Fruit fly (Drosophila melanogaster) Kc167 (cell line): ENCODE results near the gene CG31793.

Source experiments
- Myc ChIP-seq: fragments of >200 bp; optimal IDR thresholded peaks from 2 replicates; lab custom pipeline; 2017; ENCODE audit warnings: missing external identifiers
- Sin3A ChIP-seq: fragments of >200 bp; optimal IDR thresholded peaks from 2 replicates; lab custom pipeline; 2018; ENCODE audit warnings: missing external identifiers
- h ChIP-seq: fragments of >200 bp; optimal IDR thresholded peaks from 3 replicates; lab custom pipeline; 2018; ENCODE audit warnings: missing external identifiers
- insv ChIP-seq: fragments of >200 bp; optimal IDR thresholded peaks from 3 replicates; lab custom pipeline; 2018; ENCODE audit warnings: missing external identifiers
- psq ChIP-seq: fragments of >200 bp; optimal IDR thresholded peaks from 2 replicates; lab custom pipeline; 2017; ENCODE audit warnings: missing external identifiers
- ttk ChIP-seq: sonication (Bioruptor generic); optimal IDR thresholded peaks from 2 replicates; lab custom pipeline; 2017; ENCODE audit warnings: missing external identifiers

The CG31793 gene

dm6 chr2L:18974063-18974779 is 28.9 kb upstream of the CG31793 start, which contains the start of the genes L2HGDH and CG10431:
Gene L2HGDH, minus strand, starts transcription at chr2L:18974448.
Gene CG10431, plus strand, starts transcription at chr2L:18974710.
- TF ChIP-seq insv (lab: Kevin White, UChicago), result no peak
- TF ChIP-seq h (lab: Kevin White, UChicago), result no peak
- no peak for TF ChIP-seq ttk (lab: Kevin White, UChicago)
- TF ChIP-seq Myc (lab: Kevin White, UChicago), result no peak
- no peak for TF ChIP-seq Sin3A (lab: Kevin White, UChicago)
- TF ChIP-seq psq, result no peak

DNA sequence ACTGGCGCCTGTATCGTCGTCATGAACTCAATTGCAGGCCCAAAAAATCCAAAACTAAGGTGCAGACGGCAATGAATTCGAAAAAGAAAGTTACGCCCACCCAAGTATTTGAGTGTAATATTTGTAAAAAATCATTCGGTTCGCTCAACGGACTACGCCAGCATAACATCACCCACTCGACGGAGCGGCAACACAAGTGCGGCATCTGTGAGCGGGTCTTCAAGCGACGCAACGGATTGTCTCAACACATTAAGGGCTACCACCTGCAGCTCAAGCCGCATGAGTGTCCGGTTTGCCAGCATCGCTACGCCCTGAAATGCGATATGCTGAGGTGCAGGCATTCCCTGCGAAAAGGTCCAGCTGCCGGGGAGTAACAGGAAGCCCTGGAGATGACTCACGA is 26.4 kb upstream of the CG31793 start:
- TF ChIP-seq insv (lab: Kevin White, UChicago), result no peak

- TF ChIP-seq h (lab: Kevin White, UChicago), result no peak
- no peak for TF ChIP-seq insv (lab: Kevin White, UChicago)
- no peak for TF ChIP-seq ttk (lab: Kevin White, UChicago)
- no peak for TF ChIP-seq Myc (lab: Kevin White, UChicago)
- no peak for TF ChIP-seq psq
These were observed 24.2 kb upstream of the CG31793 start for dm6 chr2L:18978923-18979322.

- no peak for TF ChIP-seq psq
- TF ChIP-seq Myc (lab: Kevin White, UChicago), result no peak
- no peak for TF ChIP-seq insv (lab: Kevin White, UChicago)
- no peak for TF ChIP-seq Sin3A (lab: Kevin White, UChicago)
- TF ChIP-seq ttk (lab: Kevin White, UChicago), result no peak
- no peak for TF ChIP-seq h (lab: Kevin White, UChicago)
These were observed 23.8 kb upstream of the CG31793 start for dm6 chr2L:18979407-18979806.

dm6 chr2L:18980982-18981381 is 22.2 kb upstream of the CG31793 start:
- TF ChIP-seq psq (no peak), insv (lab: Kevin White, UChicago) (no peak), Myc (lab: Kevin White, UChicago) (no peak), h (lab: Kevin White, UChicago) (no peak), Sin3A (lab: Kevin White, UChicago) (no peak), ttk (lab: Kevin White, UChicago) (no peak)

DNA sequence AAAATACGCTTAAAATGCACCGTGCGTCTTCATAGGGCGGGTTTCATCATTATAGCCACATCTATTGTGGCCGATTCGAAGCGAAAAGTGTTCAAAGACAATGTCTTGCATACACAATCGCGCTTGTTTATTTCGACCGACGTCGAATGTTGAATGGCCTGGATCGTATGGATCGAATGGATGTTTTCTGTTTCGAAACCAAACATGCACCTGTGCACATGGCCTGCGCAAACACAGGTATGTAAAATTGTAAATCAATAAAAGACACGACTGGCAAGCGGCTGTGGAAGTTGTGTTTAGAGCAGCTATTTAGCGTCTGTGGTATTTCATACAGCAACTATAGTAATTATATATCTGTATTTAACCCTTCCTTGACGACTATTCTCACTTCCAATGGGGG is 21.7 kb upstream of the CG31793 start:
- no peak for TF ChIP-seq Sin3A (lab: Kevin White, UChicago)
- no peak for TF ChIP-seq ttk (lab: Kevin White, UChicago)
- no peak for TF ChIP-seq psq
- no peak for TF ChIP-seq insv (lab: Kevin White, UChicago)
- no peak for TF ChIP-seq Myc (lab: Kevin White, UChicago)
- TF ChIP-seq h (lab: Kevin White, UChicago), result no peak

- TF ChIP-seq ttk (lab: Kevin White, UChicago), result no peak
- TF ChIP-seq Sin3A (lab: Kevin White, UChicago), result no peak
- TF ChIP-seq h (lab: Kevin White, UChicago), result no peak
- TF ChIP-seq Myc (lab: Kevin White, UChicago), result no peak
- no peak for TF ChIP-seq psq
- no peak for TF ChIP-seq insv (lab: Kevin White, UChicago)
These were observed 21.1 kb upstream of the CG31793 start for dm6 chr2L:18981947-18982579.

DNA sequence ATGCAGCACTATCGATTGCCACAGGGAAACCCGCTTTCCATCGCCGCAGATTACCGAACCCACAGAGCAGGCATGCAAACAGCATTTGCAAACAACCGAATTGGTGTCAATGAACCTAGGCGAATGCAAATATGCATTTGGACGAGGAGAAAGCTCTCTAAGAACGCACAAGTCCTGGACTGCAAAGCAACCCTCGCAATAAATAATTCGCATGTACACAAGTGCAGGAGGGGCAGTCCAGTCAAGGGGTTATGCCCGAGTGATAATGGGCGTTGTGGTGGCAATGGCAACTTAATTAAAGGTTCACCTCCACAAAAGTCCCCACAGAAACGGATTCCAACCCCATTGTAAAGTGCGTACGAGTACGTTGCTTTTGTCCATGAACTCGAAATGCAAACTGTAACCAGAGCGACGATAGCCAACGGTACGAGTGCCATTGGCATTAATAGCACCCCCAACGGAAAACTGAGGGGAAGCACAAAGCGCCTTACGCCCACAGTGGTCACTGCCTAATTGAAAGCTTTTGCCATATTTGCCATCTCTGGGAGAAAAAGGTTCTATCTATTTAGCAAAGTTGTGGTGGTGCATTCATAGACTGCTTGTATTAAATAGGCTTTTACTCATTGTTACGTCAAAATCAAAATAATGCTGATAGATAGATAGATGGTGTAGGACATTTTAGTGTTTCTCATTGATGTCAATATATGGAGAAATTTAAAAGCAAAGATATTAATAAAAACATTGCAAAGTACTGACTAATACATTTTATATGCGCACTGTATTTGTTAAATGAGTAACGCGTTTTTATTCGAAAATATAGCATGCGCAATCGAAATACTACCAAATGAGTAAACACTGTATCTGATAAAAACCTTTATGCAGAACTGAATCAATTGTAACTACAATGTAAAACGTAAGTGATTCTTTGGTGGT is 20.1 kb upstream of the CG31793 start:
- no peak for TF ChIP-seq ttk (lab: Kevin White, UChicago)
- TF ChIP-seq psq, result no peak
- no peak for TF ChIP-seq Myc (lab: Kevin White, UChicago)

- TF ChIP-seq Myc (lab: Kevin White, UChicago) (no peak), ttk (lab: Kevin White, UChicago) (no peak), Sin3A (lab: Kevin White, UChicago) (no peak), insv (lab: Kevin White, UChicago) (no peak), h (lab: Kevin White, UChicago) (no peak), psq (no peak)
These were observed 19.0 kb upstream of the CG31793 start for dm6 chr2L:18984158-18984557.

DNA sequence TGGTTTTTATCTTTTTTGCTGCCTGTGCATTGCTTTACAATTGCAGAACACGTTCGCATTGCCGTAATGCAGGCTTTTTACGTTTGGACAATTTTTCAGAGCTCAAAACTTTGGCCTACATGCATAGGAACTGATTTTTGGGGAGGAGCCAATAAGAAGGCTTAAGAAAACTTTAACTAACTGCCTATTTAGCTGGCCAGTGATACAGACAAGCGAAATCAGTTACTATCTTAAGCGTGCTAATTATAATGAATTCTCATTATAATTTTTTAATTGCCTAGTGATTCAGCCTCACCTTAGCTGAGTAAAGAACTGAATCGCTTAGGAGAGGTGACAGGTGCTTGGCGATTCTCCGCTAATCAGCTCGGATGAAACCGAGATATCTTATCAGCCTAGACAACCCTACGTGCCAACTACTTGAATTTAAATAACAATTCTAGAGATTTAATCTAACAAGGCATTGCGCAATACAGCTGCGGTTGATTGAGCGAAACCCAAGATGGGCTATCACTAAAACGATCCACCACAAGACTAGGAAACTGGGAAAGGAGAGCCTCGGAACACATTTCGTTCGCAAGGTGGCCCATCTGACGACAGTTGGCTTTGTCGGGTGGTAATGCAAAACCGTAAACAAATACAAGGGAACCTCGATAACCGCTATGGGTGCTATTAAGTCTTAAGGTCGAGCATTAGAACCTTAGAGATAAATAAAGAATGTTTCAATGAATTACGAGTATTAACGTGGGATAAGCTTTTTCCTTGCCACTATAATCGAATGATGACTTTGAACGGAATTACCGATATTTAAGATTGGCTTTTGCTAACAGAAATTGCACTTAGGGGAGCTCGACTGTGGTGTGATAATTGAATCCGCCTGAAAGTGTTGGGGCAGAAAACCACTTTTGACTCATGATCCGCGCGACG is 17.7 kb upstream of the CG31793 start:
- no peak for TF ChIP-seq Myc (lab: Kevin White, UChicago)
- no peak for TF ChIP-seq psq
- TF ChIP-seq insv (lab: Kevin White, UChicago), result no peak
- no peak for TF ChIP-seq h (lab: Kevin White, UChicago)
- TF ChIP-seq ttk (lab: Kevin White, UChicago), result no peak
- TF ChIP-seq Sin3A (lab: Kevin White, UChicago), result no peak

DNA sequence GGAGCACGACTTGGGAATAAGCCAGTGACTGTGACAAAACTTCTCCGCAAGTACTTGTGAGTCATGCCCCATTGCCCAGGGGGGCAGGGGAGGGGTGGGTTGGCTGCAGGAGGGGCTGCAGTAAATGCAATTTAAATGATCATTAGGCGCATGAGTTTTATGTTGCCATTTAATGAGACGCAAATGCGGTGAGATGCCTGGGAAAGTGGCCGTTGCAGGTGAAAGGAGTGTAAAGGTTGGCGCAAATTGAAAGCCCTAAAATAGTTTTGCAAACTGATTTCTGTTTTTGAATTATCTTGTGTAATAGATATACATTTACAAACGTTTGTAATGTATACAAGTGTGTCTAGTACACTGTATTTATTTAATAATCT is 17.1 kb upstream of the CG31793 start:
- peak; percentile 92 for TF ChIP-seq ttk (lab: Kevin White, UChicago)
- TF ChIP-seq psq, result no peak
